Worm (Caenorhabditis elegans) whole organism, early embryonic: Measurements from ENCODE around the gene grd-10.
"Not testable (repeated sequence)": the region's sequence is repeated elsewhere in the genome, so short reads cannot be mapped to it uniquely, and the experiment has no call there.

Source experiments
- B0310.2 ChIP-seq: sonication (generic microtip); optimal IDR thresholded peaks from 2 replicates; lab custom pipeline; 2016; ENCODE audit warnings: mild to moderate bottlenecking, missing genetic modification characterization, missing compliant biosample characterization
- F13C5.2 ChIP-seq: sonication (generic microtip); optimal IDR thresholded peaks from 2 replicates; lab custom pipeline; 2017; ENCODE audit warnings: mild to moderate bottlenecking, missing genetic modification characterization, inconsistent platforms, missing compliant biosample characterization
- aly-1 ChIP-seq: sonication (generic microtip); optimal IDR thresholded peaks from 2 replicates; lab custom pipeline; 2016; ENCODE audit warnings: missing genetic modification characterization, missing compliant biosample characterization
- ama-1 ChIP-seq: fragments of 150-350 bp; optimal IDR thresholded peaks from 2 replicates; lab custom pipeline; 2014
- ceh-13 ChIP-seq: fragments of 200-800 bp; sonication (Bioruptor generic); optimal IDR thresholded peaks from 2 replicates; lab custom pipeline; 2018; ENCODE audit warnings: mild to moderate bottlenecking, missing genetic modification characterization, missing compliant biosample characterization
- ceh-36 ChIP-seq: sonication (generic microtip); optimal IDR thresholded peaks from 2 replicates; lab custom pipeline; 2016; ENCODE audit warnings: missing genetic modification characterization, inconsistent platforms, missing compliant biosample characterization
- ets-7 ChIP-seq: sonication (generic microtip); optimal IDR thresholded peaks from 2 replicates; lab custom pipeline; 2016; ENCODE audit warnings: missing genotype, missing genetic modification characterization, missing compliant biosample characterization
- flt-1 ChIP-seq: fragments of 200-800 bp; sonication (Bioruptor generic); IDR thresholded peaks from 2 replicates; pipeline ENCODE4 v1.3.6; 2022; ENCODE audit warnings: missing genetic modification characterization, missing compliant biosample characterization
- hmbx-1 ChIP-seq: sonication (generic microtip); optimal IDR thresholded peaks from 2 replicates; lab custom pipeline; 2016; ENCODE audit warnings: mild to moderate bottlenecking, missing genetic modification characterization, missing compliant biosample characterization
- hmg-4 ChIP-seq: fragments of 200-800 bp; sonication (Bioruptor generic); optimal IDR thresholded peaks from 2 replicates; lab custom pipeline; 2018; ENCODE audit warnings: mild to moderate bottlenecking, missing genetic modification characterization, missing compliant biosample characterization
- hnd-1 ChIP-seq: sonication (generic microtip); optimal IDR thresholded peaks from 2 replicates; lab custom pipeline; 2016; ENCODE audit warnings: missing genetic modification characterization, missing compliant biosample characterization
- pes-1 ChIP-seq: fragments of 200-800 bp; sonication (Bioruptor generic); IDR thresholded peaks from 2 replicates; pipeline ENCODE4 v1.3.6; 2022; ENCODE audit warnings: missing genetic modification reagents, missing genetic modification characterization, missing compliant biosample characterization
- scrt-1 ChIP-seq: fragments of 200-800 bp; sonication (Bioruptor generic); IDR thresholded peaks from 2 replicates; pipeline ENCODE4 v1.3.6; 2022; ENCODE audit warnings: missing genetic modification characterization, missing compliant biosample characterization
- sea-1 ChIP-seq: fragments of 200-800 bp; sonication (Bioruptor generic); conservative IDR thresholded peaks from 2 replicates; pipeline ENCODE4 v1.3.6; 2022; ENCODE audit warnings: missing genetic modification characterization, missing compliant biosample characterization
- tbx-11 ChIP-seq: fragments of 200-800 bp; sonication (Bioruptor generic); IDR thresholded peaks from 2 replicates; pipeline ENCODE4 v1.3.6; 2022; ENCODE audit warnings: missing genetic modification characterization, missing compliant biosample characterization
- tbx-37 ChIP-seq: fragments of 200-800 bp; sonication (Bioruptor generic); conservative IDR thresholded peaks from 2 replicates; pipeline ENCODE4 v1.3.6; 2022; ENCODE audit warnings: missing genetic modification reagents, missing genetic modification characterization, missing compliant biosample characterization
- tra-4 ChIP-seq: sonication (generic microtip); optimal IDR thresholded peaks from 2 replicates; lab custom pipeline; 2017; ENCODE audit warnings: missing genetic modification characterization, missing compliant biosample characterization

grd-10 gene

ce11 chrIV:3440848-3441247 is at the start of gene grd-10:
TSS of gene grd-10 (plus strand) at chrIV:3441055.
- no peak for TF ChIP-seq ceh-36

- TF ChIP-seq tbx-37; hmg-4 (GFP tag; lab: Kevin White, UChicago); tbx-11 (GFP tag; lab: Robert Waterston, UW): not testable (repeated sequence)
These were observed 46.8 kb upstream of the grd-10 start, which contains the start of gene C04C3.4 for ce11 chrIV:3394066-3394465. TSS of gene C04C3.4 (plus strand) at chrIV:3394366.

- TF ChIP-seq ets-7 (tag; lab: Kevin White, UChicago): no peak
- no peak for TF ChIP-seq flt-1
- no peak for TF ChIP-seq hmbx-1 (tag; lab: Kevin White, UChicago)
- TF ChIP-seq ceh-13: no peak
- TF ChIP-seq ama-1 (lab: Kevin White, UChicago): no peak
- no peak for TF ChIP-seq tra-4 (tag; lab: Kevin White, UChicago)
- no peak for TF ChIP-seq aly-1
- TF ChIP-seq F13C5.2 (tag; lab: Kevin White, UChicago): no peak
- no peak for TF ChIP-seq B0310.2 (tag; lab: Kevin White, UChicago)
- TF ChIP-seq hmg-4 (GFP tag; lab: Kevin White, UChicago): no peak
These were observed 45.3 kb upstream of the grd-10 start, which contains the start of gene C04C3.14 for ce11 chrIV:3395581-3395980. TSS of gene C04C3.14 (plus strand) at chrIV:3395881.

- TF ChIP-seq aly-1 (no peak), hmg-4 (GFP tag; lab: Kevin White, UChicago) (no peak), pes-1 (GFP tag; lab: Robert Waterston, UW) (no peak), B0310.2 (tag; lab: Kevin White, UChicago) (no peak), ets-7 (tag; lab: Kevin White, UChicago) (no peak), sea-1 (GFP tag; lab: Robert Waterston, UW) (no peak), F13C5.2 (tag; lab: Kevin White, UChicago) (no peak), flt-1 (no peak), hmbx-1 (tag; lab: Kevin White, UChicago) (no peak), tbx-37 (no peak), tra-4 (tag; lab: Kevin White, UChicago) (no peak), ama-1 (lab: Kevin White, UChicago) (no peak), hnd-1 (tag; lab: Kevin White, UChicago) (no peak), scrt-1 (GFP tag; lab: Robert Waterston, UW) (no peak)
These were observed 42.8 kb upstream of the grd-10 start for ce11 chrIV:3398078-3398477.

- 0 out of 2 replicates have a peak, but pooled peaks have one; percentile 38 for TF ChIP-seq scrt-1 (GFP tag; lab: Robert Waterston, UW)
- no peak for TF ChIP-seq ceh-36
- TF ChIP-seq F13C5.2 (tag; lab: Kevin White, UChicago): peak; percentile 40
- no peak for TF ChIP-seq pes-1 (GFP tag; lab: Robert Waterston, UW)
- TF ChIP-seq ceh-13: no peak
- no peak for TF ChIP-seq B0310.2 (tag; lab: Kevin White, UChicago)
- TF ChIP-seq hnd-1 (tag; lab: Kevin White, UChicago): no peak
- TF ChIP-seq ets-7 (tag; lab: Kevin White, UChicago): no peak
- no peak for TF ChIP-seq hmg-4 (GFP tag; lab: Kevin White, UChicago)
- TF ChIP-seq tra-4 (tag; lab: Kevin White, UChicago): no peak
- TF ChIP-seq hmbx-1 (tag; lab: Kevin White, UChicago): no peak
- TF ChIP-seq sea-1 (GFP tag; lab: Robert Waterston, UW): no peak
- no peak for TF ChIP-seq aly-1
- no peak for TF ChIP-seq tbx-11 (GFP tag; lab: Robert Waterston, UW)
These were observed 41.7 kb upstream of the grd-10 start, which contains the start of the genes dyf-3 and pdhb-1 for ce11 chrIV:3399015-3399722. TSS of gene dyf-3 (minus strand) at chrIV:3399231. TSS of gene pdhb-1 (plus strand) at chrIV:3399672.

- TF ChIP-seq tbx-11 (GFP tag; lab: Robert Waterston, UW): no peak
- no peak for TF ChIP-seq tbx-37
- no peak for TF ChIP-seq hmbx-1 (tag; lab: Kevin White, UChicago)
- TF ChIP-seq tra-4 (tag; lab: Kevin White, UChicago): no peak
- TF ChIP-seq scrt-1 (GFP tag; lab: Robert Waterston, UW): no peak
These were observed 39.9 kb upstream of the grd-10 start for ce11 chrIV:3400941-3401340.

- TF ChIP-seq ama-1 (lab: Kevin White, UChicago): no peak
- no peak for TF ChIP-seq ceh-36
- TF ChIP-seq B0310.2 (tag; lab: Kevin White, UChicago): no peak
These were observed 25.5 kb upstream of the grd-10 start, which contains the start of gene lgc-9 for ce11 chrIV:3415383-3415782. TSS of gene lgc-9 (plus strand) at chrIV:3415683.

ce11 chrIV:3418741-3419140 is 22.1 kb upstream of the grd-10 start:
- TF ChIP-seq B0310.2 (tag; lab: Kevin White, UChicago): no peak
- TF ChIP-seq hmg-4 (GFP tag; lab: Kevin White, UChicago): no peak
- TF ChIP-seq scrt-1 (GFP tag; lab: Robert Waterston, UW): no peak
- TF ChIP-seq pes-1 (GFP tag; lab: Robert Waterston, UW): no peak
- no peak for TF ChIP-seq ceh-36
- TF ChIP-seq tra-4 (tag; lab: Kevin White, UChicago): no peak
- TF ChIP-seq ama-1 (lab: Kevin White, UChicago): no peak
- TF ChIP-seq hnd-1 (tag; lab: Kevin White, UChicago): no peak
- TF ChIP-seq sea-1 (GFP tag; lab: Robert Waterston, UW): no peak
- TF ChIP-seq tbx-11 (GFP tag; lab: Robert Waterston, UW): no peak
- no peak for TF ChIP-seq F13C5.2 (tag; lab: Kevin White, UChicago)
- no peak for TF ChIP-seq hmbx-1 (tag; lab: Kevin White, UChicago)
- no peak for TF ChIP-seq flt-1
